Fruit fly (Drosophila melanogaster): ENCODE results near the gene SmB.

The SmB gene

dm6 chr2L:10426534-10427048, at the start of gene SmB, which contains the start of gene KdelR:
Gene SmB, minus strand, starts transcription at chr2L:10426627.
Gene KdelR, plus strand, starts transcription at chr2L:10426887.
- TF ChIP-seq N (GFP tag; optimal IDR thresholded peaks at IDR 0.05) (no peak), Sp1 (GFP tag; optimal IDR thresholded peaks at IDR 0.05) (peak; percentile 3), usp (GFP tag; optimal IDR thresholded peaks at IDR 0.05) (no peak), dsf (GFP tag; optimal IDR thresholded peaks at IDR 0.05; ENCODE audit: borderline replicate concordance) (peak; percentile 5), dl (GFP tag; optimal IDR thresholded peaks at IDR 0.05; ENCODE audit: insufficient read depth in 1 of 2, partially characterized antibody in 2 of 2) (no peak), ey (GFP tag; optimal IDR thresholded peaks at IDR 0.05) (peak; percentile 34), Hr83 (GFP tag; optimal IDR thresholded peaks at IDR 0.05; ENCODE audit: poor library complexity, severe bottlenecking) (peak; percentile 23), brk (GFP tag; optimal IDR thresholded peaks at IDR 0.05) (peak; percentile 42), sv (GFP tag; optimal IDR thresholded peaks at IDR 0.05) (peak; percentile 10), Jra (GFP tag; optimal IDR thresholded peaks at IDR 0.05) (peak; percentile 79), OdsH (GFP tag; optimal IDR thresholded peaks at IDR 0.05) (peak; percentile 44), woc (GFP tag; optimal IDR thresholded peaks at IDR 0.05) (peak; percentile 10), psq (GFP tag; optimal IDR thresholded peaks at IDR 0.05) (peak; percentile 44)

dm6 chr2L:10474815-10475214, 48.4 kb upstream of the SmB start:
- TF ChIP-seq Rel (GFP tag; optimal IDR thresholded peaks at IDR 0.05) = no peak
- no peak for TF ChIP-seq Rel (tag; optimal IDR thresholded peaks at IDR 0.05)
- no peak for TF ChIP-seq psq (GFP tag; optimal IDR thresholded peaks at IDR 0.05)
- no peak for TF ChIP-seq br (GFP tag; optimal IDR thresholded peaks at IDR 0.05)
- TF ChIP-seq dsf (GFP tag; optimal IDR thresholded peaks at IDR 0.05; ENCODE audit: borderline replicate concordance) = no peak
- no peak for TF ChIP-seq pan (optimal IDR thresholded peaks at IDR 0.05)
- no peak for TF ChIP-seq Hnf4 (GFP tag; optimal IDR thresholded peaks at IDR 0.05)
- no peak for TF ChIP-seq CG9705 (GFP tag; optimal IDR thresholded peaks at IDR 0.05)

- no peak for TF ChIP-seq jim (GFP tag; optimal IDR thresholded peaks at IDR 0.05)
- no peak for TF ChIP-seq Jra (GFP tag; optimal IDR thresholded peaks at IDR 0.05)
- no peak for TF ChIP-seq lola (GFP tag; optimal IDR thresholded peaks at IDR 0.05)
- peak; percentile 35 for TF ChIP-seq Hr83 (GFP tag; optimal IDR thresholded peaks at IDR 0.05; ENCODE audit: poor library complexity, severe bottlenecking)
- TF ChIP-seq foxo (GFP tag; optimal IDR thresholded peaks at IDR 0.05) = peak in 1 of 2 experiments; percentile 93
- no peak for TF ChIP-seq CrebA (GFP tag; optimal IDR thresholded peaks at IDR 0.05; ENCODE audit: borderline replicate concordance)
- no peak for TF ChIP-seq Abd-B (GFP tag; optimal IDR thresholded peaks at IDR 0.05)
- peak; percentile 93 for TF ChIP-seq h (GFP tag; optimal IDR thresholded peaks at IDR 0.05)
- no peak for TF ChIP-seq Dfd (GFP tag; optimal IDR thresholded peaks at IDR 0.05)
- peak; percentile 49 for TF ChIP-seq Rel (GFP tag; optimal IDR thresholded peaks at IDR 0.05)
- TF ChIP-seq Rel (tag; optimal IDR thresholded peaks at IDR 0.05) = peak; percentile 86
- peak; percentile 53 for TF ChIP-seq CG32264 (GFP tag; optimal IDR thresholded peaks at IDR 0.05)
- peak; percentile 86 for TF ChIP-seq br (GFP tag; optimal IDR thresholded peaks at IDR 0.05)
- peak; percentile 32 for TF ChIP-seq tai (GFP tag; optimal IDR thresholded peaks at IDR 0.05)
- TF ChIP-seq Sp1 (GFP tag; optimal IDR thresholded peaks at IDR 0.05) = peak; percentile 93
- TF ChIP-seq brk (GFP tag; optimal IDR thresholded peaks at IDR 0.05) = peak; percentile 84
- peak; percentile 86 for TF ChIP-seq psq (GFP tag; optimal IDR thresholded peaks at IDR 0.05)
- peak; percentile 47 for TF ChIP-seq woc (GFP tag; optimal IDR thresholded peaks at IDR 0.05)
- peak; percentile 95 for TF ChIP-seq HLH106 (tag; optimal IDR thresholded peaks at IDR 0.05)
- TF ChIP-seq Myc (optimal IDR thresholded peaks at IDR 0.05) = no peak
- peak; percentile 74 for TF ChIP-seq Hnf4 (GFP tag; optimal IDR thresholded peaks at IDR 0.05)
- TF ChIP-seq usp (GFP tag; optimal IDR thresholded peaks at IDR 0.05) = no peak
- TF ChIP-seq ey (GFP tag; optimal IDR thresholded peaks at IDR 0.05) = peak; percentile 74
- TF ChIP-seq OdsH (GFP tag; optimal IDR thresholded peaks at IDR 0.05) = peak; percentile 90
- peak; percentile 99 for TF ChIP-seq sv (GFP tag; optimal IDR thresholded peaks at IDR 0.05)
- TF ChIP-seq GATAd (GFP tag; optimal IDR thresholded peaks at IDR 0.05) = no peak
- peak; percentile 87 for TF ChIP-seq CG9705 (GFP tag; optimal IDR thresholded peaks at IDR 0.05)
- TF ChIP-seq dl (GFP tag; optimal IDR thresholded peaks at IDR 0.05; ENCODE audit: insufficient read depth in 1 of 2, partially characterized antibody in 2 of 2) = no peak
- TF ChIP-seq Dif (GFP tag; optimal IDR thresholded peaks at IDR 0.05; ENCODE audit: partially characterized antibody) = no peak
- peak; percentile 83 for TF ChIP-seq dmrt93B (GFP tag; optimal IDR thresholded peaks at IDR 0.05)
- TF ChIP-seq pan (optimal IDR thresholded peaks at IDR 0.05) = no peak
- peak; percentile 94 for TF ChIP-seq rgr (GFP tag; optimal IDR thresholded peaks at IDR 0.05)
- TF ChIP-seq Vsx2 (GFP tag; optimal IDR thresholded peaks at IDR 0.05; ENCODE audit: partially characterized antibody) = no peak
- no peak for TF ChIP-seq Hr78 (GFP tag; optimal IDR thresholded peaks at IDR 0.05)
- peak; percentile 43 for TF ChIP-seq dsf (GFP tag; optimal IDR thresholded peaks at IDR 0.05; ENCODE audit: borderline replicate concordance)
- peak; percentile 69 for TF ChIP-seq sage (GFP tag; optimal IDR thresholded peaks at IDR 0.05)
- no peak for TF ChIP-seq N (GFP tag; optimal IDR thresholded peaks at IDR 0.05)
- peak; percentile 26 for TF ChIP-seq Mio (GFP tag; optimal IDR thresholded peaks at IDR 0.05)
- TF ChIP-seq fru (GFP tag; optimal IDR thresholded peaks at IDR 0.05) = no peak
Observed at dm6 chr2L:10474268-10474678, 47.8 kb upstream of the SmB start, which contains the start of gene RluA-1. Gene RluA-1, minus strand, starts transcription at chr2L:10474349.

All from whole organism, wandering third instar larva.